Fruit fly (Drosophila melanogaster) whole organism, embryonic: ENCODE data around the gene Pdxk.
A peak's percentile ranks its signal among the peaks of the same experiment; 100 is the strongest.

ENCODE experiments used
- CG1024 ChIP-seq: fragments of 200-800 bp; sonication (Bioruptor generic); IDR thresholded peaks from 2 replicates; pipeline ENCODE4 v1.3.6; 2022; ENCODE audit warnings: missing biosample characterization, missing genetic modification characterization
- CG10543 ChIP-seq: fragments of 200-800 bp; sonication (Bioruptor generic); optimal IDR thresholded peaks from 3 replicates; lab custom pipeline; 2017; ENCODE audit warnings: missing biosample characterization, mild to moderate bottlenecking, missing genetic modification characterization, moderate library complexity
- CG12769 ChIP-seq: fragments of 200-800 bp; sonication (Bioruptor generic); optimal IDR thresholded peaks from 2 replicates; lab custom pipeline; 2019; ENCODE audit warnings: missing biosample characterization, mild to moderate bottlenecking, missing genetic modification characterization, moderate library complexity
- CG14860 ChIP-seq: fragments of 200-800 bp; sonication (Bioruptor generic); IDR thresholded peaks from 3 replicates; pipeline ENCODE4 v1.3.6; 2022; ENCODE audit warnings: missing biosample characterization, missing genetic modification characterization; ENCODE audit not compliant: partially characterized antibody
- CG14965 ChIP-seq: fragments of 200-800 bp; sonication (Bioruptor generic); optimal IDR thresholded peaks from 2 replicates; lab custom pipeline; 2016; ENCODE audit warnings: missing biosample characterization, missing genetic modification characterization, borderline replicate concordance
- CG15514 ChIP-seq: fragments of 200-800 bp; sonication (Bioruptor generic); optimal IDR thresholded peaks from 3 replicates; lab custom pipeline; 2017; ENCODE audit warnings: missing biosample characterization, missing genetic modification characterization, mild to moderate bottlenecking, moderate library complexity, missing genetic modification reagents
- CG15696 ChIP-seq: fragments of 200-800 bp; sonication (Bioruptor generic); optimal IDR thresholded peaks from 2 replicates; lab custom pipeline; 2019; ENCODE audit warnings: missing biosample characterization, mild to moderate bottlenecking, missing genetic modification characterization, moderate library complexity
- CG16779 ChIP-seq: fragments of 200-800 bp; sonication (Bioruptor generic); IDR thresholded peaks from 2 replicates; pipeline ENCODE4 v1.3.6; 2022; ENCODE audit warnings: missing biosample characterization, missing genetic modification characterization
- CG16813 ChIP-seq: fragments of 200-800 bp; sonication (Bioruptor generic); IDR thresholded peaks from 3 replicates; pipeline ENCODE4 v1.3.6; 2022; ENCODE audit warnings: missing biosample characterization, missing genetic modification characterization; ENCODE audit not compliant: partially characterized antibody
- CG17912 ChIP-seq: fragments of 200-800 bp; sonication (Bioruptor generic); optimal IDR thresholded peaks from 2 replicates; lab custom pipeline; 2018; ENCODE audit warnings: missing biosample characterization, mild to moderate bottlenecking, missing genetic modification characterization
- CG31388 ChIP-seq: fragments of 200-800 bp; sonication (Bioruptor generic); optimal IDR thresholded peaks from 2 replicates; lab custom pipeline; 2016; ENCODE audit warnings: missing biosample characterization, missing genetic modification characterization
- CG33557 ChIP-seq: fragments of 200-800 bp; sonication (Bioruptor generic); optimal IDR thresholded peaks from 2 replicates; lab custom pipeline; 2019; ENCODE audit warnings: missing biosample characterization, mild to moderate bottlenecking, missing genetic modification characterization, moderate library complexity
- CG34224 ChIP-seq: fragments of 200-800 bp; sonication (Bioruptor generic); IDR thresholded peaks from 3 replicates; pipeline ENCODE4 v1.3.6; 2022; ENCODE audit warnings: missing biosample characterization, missing genetic modification characterization; ENCODE audit not compliant: partially characterized antibody
- CG3995 ChIP-seq: fragments of 200-800 bp; sonication (Bioruptor generic); optimal IDR thresholded peaks from 3 replicates; lab custom pipeline; 2016; ENCODE audit warnings: missing biosample characterization, missing genetic modification characterization
- CG4730 ChIP-seq: fragments of 200-800 bp; sonication (Bioruptor generic); IDR thresholded peaks from 2 replicates; pipeline ENCODE4 v1.3.6; 2022; ENCODE audit warnings: missing biosample characterization, missing genetic modification characterization
- CG5245 ChIP-seq: fragments of 200-800 bp; sonication (Bioruptor generic); optimal IDR thresholded peaks from 3 replicates; lab custom pipeline; 2016; ENCODE audit warnings: missing biosample characterization, missing genetic modification characterization
- CG7271 ChIP-seq: fragments of 200-800 bp; sonication (Bioruptor generic); optimal IDR thresholded peaks from 2 replicates; lab custom pipeline; 2018; ENCODE audit warnings: missing biosample characterization, mild to moderate bottlenecking, missing genetic modification characterization, moderate library complexity
- CG7372 ChIP-seq: fragments of 200-800 bp; sonication (Bioruptor generic); IDR thresholded peaks from 2 replicates; pipeline ENCODE4 v1.3.6; 2022; ENCODE audit warnings: missing biosample characterization, missing genetic modification characterization
- CG8281 ChIP-seq: fragments of 200-800 bp; sonication (Bioruptor generic); optimal IDR thresholded peaks from 2 replicates; lab custom pipeline; 2018; ENCODE audit warnings: missing biosample characterization, mild to moderate bottlenecking, missing genetic modification characterization, moderate library complexity
- Hmx ChIP-seq: fragments of 200-800 bp; sonication (Bioruptor generic); optimal IDR thresholded peaks from 2 replicates; lab custom pipeline; 2016; ENCODE audit warnings: missing biosample characterization, missing genetic modification characterization
- Jarid2 ChIP-seq: fragments of 200-800 bp; sonication (Bioruptor generic); optimal IDR thresholded peaks from 3 replicates; lab custom pipeline; 2017; ENCODE audit warnings: mild to moderate bottlenecking, missing biosample characterization, missing genetic modification reagents, missing genetic modification characterization
- MTF-1 ChIP-seq: fragments of 200-800 bp; sonication (Bioruptor generic); optimal IDR thresholded peaks from 2 replicates; lab custom pipeline; 2018; ENCODE audit warnings: missing biosample characterization, mild to moderate bottlenecking, missing genetic modification characterization, borderline replicate concordance
- Mrtf ChIP-seq: fragments of 200-800 bp; sonication (Bioruptor generic); IDR thresholded peaks from 3 replicates; pipeline ENCODE4 v1.3.6; 2022; ENCODE audit warnings: missing biosample characterization, missing genetic modification characterization
- bab2 ChIP-seq: fragments of 200-800 bp; sonication (Bioruptor generic); optimal IDR thresholded peaks from 2 replicates; lab custom pipeline; 2016; ENCODE audit warnings: missing biosample characterization, missing genetic modification characterization
- cad ChIP-seq: fragments of >200 bp; optimal IDR thresholded peaks from 2 replicates; lab custom pipeline; 2017; ENCODE audit warnings: missing biosample characterization, missing genetic modification characterization
- caup ChIP-seq: fragments of 200-800 bp; sonication (Bioruptor generic); optimal IDR thresholded peaks from 3 replicates; lab custom pipeline; 2017; ENCODE audit warnings: missing biosample characterization, mild to moderate bottlenecking, missing genetic modification characterization, moderate library complexity; ENCODE audit not compliant: severe bottlenecking
- danr ChIP-seq: fragments of 200-800 bp; sonication (Bioruptor generic); IDR thresholded peaks from 2 replicates; pipeline ENCODE4 v1.3.6; 2022; ENCODE audit warnings: missing biosample characterization, missing genetic modification characterization
- dpn ChIP-seq, 2 experiments: fragments of 200-800 bp; sonication (Bioruptor generic); optimal IDR thresholded peaks; 3 replicates each; lab custom pipeline; 2016; ENCODE audit warnings: missing biosample characterization in 2 of 2, missing genetic modification characterization in 2 of 2
- dysf ChIP-seq: fragments of 200-800 bp; sonication (Bioruptor generic); IDR thresholded peaks from 3 replicates; pipeline ENCODE4 v1.3.6; 2022; ENCODE audit warnings: missing biosample characterization, missing genetic modification characterization
- ems ChIP-seq: fragments of 200-800 bp; sonication (Bioruptor generic); optimal IDR thresholded peaks from 3 replicates; lab custom pipeline; 2016; ENCODE audit warnings: missing biosample characterization, missing genetic modification characterization
- eve ChIP-seq, 2 experiments: fragments of >200 bp; optimal IDR thresholded peaks; 2 replicates each; lab custom pipeline; 2017; ENCODE audit warnings: missing biosample characterization in 2 of 2, missing genetic modification characterization in 2 of 2
- ewg ChIP-seq: fragments of 200-800 bp; sonication (Bioruptor generic); optimal IDR thresholded peaks from 3 replicates; lab custom pipeline; 2017; ENCODE audit warnings: mild to moderate bottlenecking, missing biosample characterization, missing genetic modification reagents, missing genetic modification characterization
- fd64A ChIP-seq: fragments of 200-800 bp; sonication (Bioruptor generic); optimal IDR thresholded peaks from 3 replicates; lab custom pipeline; 2018; ENCODE audit warnings: missing biosample characterization, mild to moderate bottlenecking, missing genetic modification characterization
- gcm ChIP-seq: fragments of 200-800 bp; sonication (Bioruptor generic); optimal IDR thresholded peaks from 2 replicates; lab custom pipeline; 2019; ENCODE audit warnings: missing biosample characterization, mild to moderate bottlenecking, missing genetic modification characterization, moderate library complexity
- knrl ChIP-seq: fragments of 200-800 bp; sonication (Bioruptor generic); IDR thresholded peaks from 3 replicates; pipeline ENCODE4 v1.3.6; 2022; ENCODE audit warnings: missing biosample characterization, missing genetic modification characterization; ENCODE audit not compliant: partially characterized antibody
- lbe ChIP-seq: fragments of 200-800 bp; sonication (Bioruptor generic); optimal IDR thresholded peaks from 2 replicates; lab custom pipeline; 2016; ENCODE audit warnings: missing biosample characterization, mild to moderate bottlenecking, missing genetic modification characterization
- sd ChIP-seq: fragments of 200-800 bp; sonication (Bioruptor generic); optimal IDR thresholded peaks from 3 replicates; lab custom pipeline; 2018; ENCODE audit warnings: missing biosample characterization, mild to moderate bottlenecking, missing genetic modification characterization, moderate library complexity
- shn ChIP-seq: fragments of 200-800 bp; sonication (Bioruptor generic); optimal IDR thresholded peaks from 3 replicates; lab custom pipeline; 2016; ENCODE audit warnings: missing biosample characterization, missing genetic modification characterization
- so ChIP-seq: fragments of 200-800 bp; sonication (Bioruptor generic); IDR thresholded peaks from 3 replicates; pipeline ENCODE4 v1.3.6; 2022; ENCODE audit warnings: missing biosample characterization, missing genetic modification characterization
- sob ChIP-seq: fragments of 200-800 bp; sonication (Bioruptor generic); IDR thresholded peaks from 2 replicates; pipeline ENCODE4 v1.3.6; 2022; ENCODE audit warnings: missing biosample characterization, missing genetic modification characterization
- tin ChIP-seq: fragments of 200-800 bp; sonication (Bioruptor generic); optimal IDR thresholded peaks from 3 replicates; lab custom pipeline; 2016; ENCODE audit warnings: missing biosample characterization, missing genetic modification characterization
- tio ChIP-seq: fragments of 200-800 bp; sonication (Bioruptor generic); optimal IDR thresholded peaks from 2 replicates; lab custom pipeline; 2017; ENCODE audit warnings: missing biosample characterization, missing genetic modification characterization, inconsistent platforms
- twi ChIP-seq: fragments of 200-800 bp; optimal IDR thresholded peaks from 2 replicates; lab custom pipeline; 2019; ENCODE audit warnings: missing biosample characterization, mild to moderate bottlenecking, missing genetic modification characterization, moderate library complexity

Pdxk gene

dm6 chr3L:9333745-9334382, 26.3 kb upstream of the Pdxk start, which contains the start of gene PGRP-LA (continued):
- TF ChIP-seq CG12769 (tag; lab: Kevin White, UChicago) = no peak
- TF ChIP-seq CG10543 (GFP tag; lab: Kevin White, UChicago) = peak; percentile 18
- no peak for TF ChIP-seq ems (GFP tag; lab: Kevin White, UChicago)
- TF ChIP-seq Jarid2 = no peak
- TF ChIP-seq CG33557 (GFP tag; lab: Kevin White, UChicago) = no peak
- TF ChIP-seq sob (GFP tag; lab: Robert Waterston, UW) = peak; percentile 64; the same call in 1 of the 2 replicates
- no peak for TF ChIP-seq CG31388 (GFP tag; lab: Kevin White, UChicago)
- TF ChIP-seq tin (GFP tag; lab: Kevin White, UChicago) = peak; percentile 2
- TF ChIP-seq caup (GFP tag; lab: Kevin White, UChicago) = peak; percentile 31
- no peak for TF ChIP-seq so
- TF ChIP-seq CG4730 (GFP tag; lab: Robert Waterston, UW) = no peak
- no peak for TF ChIP-seq twi (tag; lab: Kevin White, UChicago)
- TF ChIP-seq CG16813 = no peak
- peak; percentile 19 for TF ChIP-seq MTF-1 (GFP tag; lab: Kevin White, UChicago)
- no peak for TF ChIP-seq gcm
- TF ChIP-seq CG15514 (GFP tag; lab: Kevin White, UChicago) = no peak
- TF ChIP-seq bab2 (GFP tag; lab: Kevin White, UChicago) = no peak
- TF ChIP-seq lbe (GFP tag; lab: Kevin White, UChicago) = no peak
- no peak for TF ChIP-seq CG14860 (GFP tag; lab: Robert Waterston, UW)
- TF ChIP-seq eve (GFP tag; optimal IDR thresholded peaks at IDR 0.05; lab: Kevin White, UChicago) = no peak
- TF ChIP-seq sd (tag; lab: Kevin White, UChicago) = no peak
- peak; percentile 80 for TF ChIP-seq CG14965 (GFP tag; lab: Kevin White, UChicago)
- TF ChIP-seq shn (GFP tag; lab: Kevin White, UChicago) = no peak
- no peak for TF ChIP-seq cad
- no peak for TF ChIP-seq Hmx
- no peak for TF ChIP-seq danr
- 0 out of 2 replicates have a peak, but pooled peaks have one; percentile 22 for TF ChIP-seq CG1024 (GFP tag; lab: Robert Waterston, UW)
- TF ChIP-seq knrl (GFP tag; lab: Robert Waterston, UW) = no peak
- no peak for TF ChIP-seq CG7271 (tag; lab: Kevin White, UChicago)
- peak; percentile 11 for TF ChIP-seq ewg (GFP tag; lab: Kevin White, UChicago)
- no peak for TF ChIP-seq CG17912 (GFP tag; lab: Kevin White, UChicago)
- TF ChIP-seq CG15696 (tag; lab: Kevin White, UChicago) = no peak
- no peak for TF ChIP-seq CG8281 (tag; lab: Kevin White, UChicago)
- peak; percentile 25 for TF ChIP-seq CG5245 (GFP tag; lab: Kevin White, UChicago)
- TF ChIP-seq fd64A (GFP tag; lab: Kevin White, UChicago) = no peak
- no peak for TF ChIP-seq Mrtf (GFP tag; lab: Robert Waterston, UW)
- TF ChIP-seq dpn (GFP tag; optimal IDR thresholded peaks at IDR 0.05; lab: Kevin White, UChicago) = peak in 1 of 2 experiments; percentile 36
- TF ChIP-seq tio (GFP tag; lab: Kevin White, UChicago) = no peak
- peak; percentile 68; the same call in 2 of the 3 replicates for TF ChIP-seq dysf (GFP tag; lab: Robert Waterston, UW)
- no peak for TF ChIP-seq CG34224 (GFP tag; lab: Robert Waterston, UW)
- peak; percentile 98 for TF ChIP-seq CG7372 (GFP tag; lab: Robert Waterston, UW)
- no peak for TF ChIP-seq CG16779
- no peak for TF ChIP-seq CG3995 (GFP tag; lab: Kevin White, UChicago)
- TF ChIP-seq, all 482 proteins: peak for 86
